Worm (Caenorhabditis elegans): ENCODE measurements around the gene mcm-2.

ce11 chrII:11969033-11969432 lies 37.4 kb downstream of the mcm-2 start:
- TF ChIP-seq ceh-28 (tag; optimal IDR thresholded peaks at IDR 0.05) = no peak
- TF ChIP-seq jun-1 (tag; optimal IDR thresholded peaks at IDR 0.05) = no peak
- no peak for TF ChIP-seq T26A8.4 (GFP tag; IDR thresholded peaks at IDR 0.05)
- TF ChIP-seq hmg-1.1 (GFP tag; IDR thresholded peaks at IDR 0.05) = no peak
- TF ChIP-seq F44E2.7 (GFP tag; IDR thresholded peaks at IDR 0.05) = no peak
- no peak for TF ChIP-seq lin-15B (tag; optimal IDR thresholded peaks at IDR 0.05)
- TF ChIP-seq ztf-11 (tag; optimal IDR thresholded peaks at IDR 0.05) = no peak
- TF ChIP-seq daf-16 (GFP tag; optimal IDR thresholded peaks at IDR 0.05) = no peak
- TF ChIP-seq daf-16 (tag; optimal IDR thresholded peaks at IDR 0.05) = no peak
- no peak for TF ChIP-seq mdl-1 (tag; optimal IDR thresholded peaks at IDR 0.05)
- no peak for TF ChIP-seq skn-1 (tag; optimal IDR thresholded peaks at IDR 0.05)
- TF ChIP-seq set-16 (GFP tag; IDR thresholded peaks at IDR 0.05) = peak; percentile 55
- no peak for TF ChIP-seq snpc-4 (tag; optimal IDR thresholded peaks at IDR 0.05)
